Fruit fly (Drosophila melanogaster): ENCODE measurements around the gene Atu.

Atu gene

DNA sequence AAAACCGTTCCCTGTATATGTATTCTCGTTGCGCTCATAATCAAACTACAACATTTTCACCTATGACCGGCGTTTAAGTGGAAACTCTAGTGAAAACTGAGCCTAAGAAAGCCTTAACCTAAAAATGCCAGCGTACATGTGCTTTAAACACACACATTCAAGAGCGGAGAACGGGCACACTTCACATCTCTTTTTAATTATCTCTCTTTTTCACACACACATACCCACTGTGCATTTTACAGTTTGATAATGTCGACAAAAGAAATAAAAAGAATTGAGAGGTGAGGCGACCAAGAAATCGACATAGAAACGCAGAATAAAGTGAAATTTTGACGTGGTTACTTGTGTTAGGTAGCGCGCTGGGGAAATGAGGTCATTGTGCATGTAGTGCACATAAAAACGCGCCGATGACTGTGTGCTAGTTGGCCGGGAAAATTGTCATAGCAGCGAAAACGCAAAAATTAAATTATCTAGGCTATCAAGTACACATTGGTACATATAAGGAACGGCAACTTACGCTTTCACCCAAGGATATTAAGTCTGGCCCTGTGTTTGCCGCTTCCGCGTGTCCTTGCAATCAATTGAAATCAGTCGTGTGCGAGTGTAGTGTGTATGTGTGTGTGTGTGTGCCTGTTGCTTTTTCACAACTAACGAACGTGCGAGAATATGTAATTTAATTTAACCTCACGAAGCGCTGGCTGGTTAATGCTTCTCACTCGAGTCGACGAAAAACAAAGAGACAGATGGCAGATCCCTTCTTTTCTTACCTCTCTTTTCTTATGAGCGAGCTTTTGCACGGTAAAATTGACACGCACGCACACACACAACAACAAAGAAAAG, 13.4 kb upstream of the Atu start:
- peak; percentile 46 for TF ChIP-seq CG17801 (GFP tag; optimal IDR thresholded peaks at IDR 0.05; ENCODE audit: partially characterized antibody)

DNA sequence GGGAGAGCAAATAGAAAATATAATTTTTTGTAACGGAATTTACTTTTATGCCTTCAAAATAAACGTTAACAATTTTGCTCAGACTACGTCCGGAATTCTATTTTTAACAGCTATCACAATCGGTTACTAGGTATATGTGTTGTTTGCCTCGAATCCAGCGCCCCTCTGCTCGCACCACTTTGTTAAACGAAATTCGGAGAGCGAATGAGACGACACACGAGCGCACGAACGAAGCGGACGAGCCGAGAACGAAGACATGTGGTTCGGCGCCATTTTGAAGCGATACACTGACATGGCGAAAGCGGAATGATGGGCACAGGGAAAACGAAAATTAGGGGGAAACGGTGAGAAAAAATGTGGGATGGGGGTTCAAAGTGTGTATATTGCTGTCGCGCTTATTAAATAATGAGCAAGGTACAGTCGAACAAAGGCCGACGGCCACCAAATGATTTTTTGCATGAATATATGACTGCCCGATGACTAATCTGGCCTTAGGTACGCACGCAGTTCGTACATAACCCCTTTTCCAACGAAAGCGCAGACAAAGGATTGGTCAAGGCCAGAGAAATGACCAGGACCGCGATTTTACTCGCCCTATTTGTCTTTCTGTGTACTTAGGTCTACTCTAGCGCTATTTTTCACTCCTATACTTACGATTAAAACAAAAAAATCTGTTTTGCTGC, 12.7 kb upstream of the Atu start:
- peak; percentile 67 for TF ChIP-seq CG17801 (GFP tag; optimal IDR thresholded peaks at IDR 0.05; ENCODE audit: partially characterized antibody)

DNA sequence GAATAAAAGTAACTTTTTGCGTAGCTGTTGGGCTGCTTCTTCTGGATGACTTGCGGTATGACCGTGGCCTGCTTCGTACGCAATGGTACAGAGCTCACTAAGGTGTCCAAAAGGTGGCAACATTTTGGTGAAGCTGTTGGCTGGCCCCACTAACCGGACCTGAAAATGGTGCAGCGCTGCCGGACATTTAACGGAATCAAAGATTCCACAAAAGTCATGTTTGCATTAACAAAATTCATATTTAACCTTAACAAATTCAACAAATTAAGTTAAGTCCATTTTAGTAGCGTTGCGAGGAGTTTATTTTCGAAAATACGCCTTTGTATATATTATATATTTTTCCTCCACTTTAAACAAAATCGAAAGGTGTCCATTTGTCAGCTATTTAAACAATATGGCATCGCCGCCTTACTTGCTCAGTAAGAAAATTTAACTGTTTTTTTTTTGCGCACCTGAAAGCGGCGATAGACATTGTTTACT, 12.1 kb upstream of the Atu start, which contains the start of the genes kra and SecS:
TSS of gene kra (minus strand) at position 93 of the 480 bp plus-strand sequence.
TSS of gene SecS (plus strand) at position 390 of the 480 bp plus-strand sequence.
- TF ChIP-seq CG17801 (GFP tag; optimal IDR thresholded peaks at IDR 0.05; ENCODE audit: partially characterized antibody), result no peak

- TF ChIP-seq CG17801 (GFP tag; optimal IDR thresholded peaks at IDR 0.05; ENCODE audit: partially characterized antibody), result no peak
Measured at dm6 chr3R:5606477-5606876, 6.7 kb upstream of the Atu start, which contains the start of gene asl. asl (minus strand) TSS chr3R:5606543.

DNA sequence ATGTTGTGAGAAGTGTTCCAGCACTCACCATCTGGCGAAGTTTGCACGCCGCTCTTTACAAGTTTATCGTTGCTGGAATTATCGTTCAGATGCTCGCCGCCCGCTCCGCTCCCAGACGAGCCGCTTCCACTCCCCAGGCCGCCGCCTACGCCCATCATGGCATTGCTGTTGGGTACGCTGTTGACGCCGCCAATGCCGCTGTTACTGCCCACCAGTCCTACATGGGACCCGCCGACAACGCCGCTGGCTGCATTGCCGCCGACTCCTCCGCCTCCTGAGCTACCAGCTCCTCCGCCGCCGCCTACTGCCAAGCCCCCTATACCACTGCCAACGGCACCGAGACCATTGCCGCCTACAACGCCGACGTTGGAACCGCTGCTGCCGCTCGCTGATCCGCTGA, 4.7 kb upstream of the Atu start:
- no peak for TF ChIP-seq CG17801 (GFP tag; optimal IDR thresholded peaks at IDR 0.05; ENCODE audit: partially characterized antibody)

- no peak for TF ChIP-seq CG17801 (GFP tag; optimal IDR thresholded peaks at IDR 0.05; ENCODE audit: partially characterized antibody)
Measured at dm6 chr3R:5610656-5611055, 2.5 kb upstream of the Atu start.

dm6 chr3R:5611167-5611566, 2.0 kb upstream of the Atu start:
- TF ChIP-seq CG17801 (GFP tag; optimal IDR thresholded peaks at IDR 0.05; ENCODE audit: partially characterized antibody), result no peak

DNA sequence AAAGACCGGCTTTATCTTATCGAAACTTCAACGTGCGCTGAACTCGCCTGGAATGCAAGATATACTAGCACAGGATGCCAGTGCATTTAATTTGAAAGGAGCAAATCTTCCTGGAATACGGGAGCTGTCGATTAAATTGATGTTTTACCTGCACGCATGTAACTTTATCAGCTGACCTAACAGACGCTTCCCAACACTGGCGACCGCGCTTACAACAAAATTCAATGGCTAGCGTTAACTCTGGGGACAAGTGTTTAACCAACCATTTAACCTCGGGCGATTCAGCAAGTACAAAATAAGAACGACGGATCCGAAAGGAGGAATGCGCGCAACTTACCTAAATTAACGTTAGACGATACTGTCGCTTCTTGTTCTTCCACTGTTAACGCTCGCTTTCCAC, 1.4 kb upstream of the Atu start:
- peak; percentile 4 for TF ChIP-seq CG17801 (GFP tag; optimal IDR thresholded peaks at IDR 0.05; ENCODE audit: partially characterized antibody)

- TF ChIP-seq CG17801 (GFP tag; optimal IDR thresholded peaks at IDR 0.05; ENCODE audit: partially characterized antibody), result no peak
Measured at dm6 chr3R:5612372-5613113, 615 bp upstream of the Atu start, which contains the start of gene Rga. Rga (minus strand) TSS chr3R:5613112.

DNA sequence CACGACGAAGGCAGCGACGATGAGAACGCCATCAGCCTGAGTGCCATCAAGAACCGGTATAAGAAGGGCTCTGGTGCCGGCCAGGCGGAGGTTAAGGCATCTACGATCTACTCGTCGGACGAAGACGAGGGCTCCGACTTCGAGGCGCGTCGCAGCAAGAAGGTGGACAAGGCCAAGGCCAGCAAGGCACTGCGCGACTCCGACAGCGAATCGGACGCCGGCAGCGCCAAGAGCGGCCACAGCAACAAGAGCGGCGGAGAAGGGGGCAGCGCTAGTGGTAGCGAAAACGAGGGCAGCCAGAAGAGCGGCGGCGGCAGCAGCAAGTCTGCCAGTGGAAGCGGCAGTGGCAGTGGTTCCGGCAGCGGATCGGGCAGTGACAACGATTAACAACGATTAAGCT, 2.3 kb downstream of the Atu start:
- no peak for TF ChIP-seq CG17801 (GFP tag; optimal IDR thresholded peaks at IDR 0.05; ENCODE audit: partially characterized antibody)

dm6 chr3R:5617923-5618623, 4.9 kb downstream of the Atu start:
- TF ChIP-seq CG17801 (GFP tag; optimal IDR thresholded peaks at IDR 0.05; ENCODE audit: partially characterized antibody), result no peak

DNA sequence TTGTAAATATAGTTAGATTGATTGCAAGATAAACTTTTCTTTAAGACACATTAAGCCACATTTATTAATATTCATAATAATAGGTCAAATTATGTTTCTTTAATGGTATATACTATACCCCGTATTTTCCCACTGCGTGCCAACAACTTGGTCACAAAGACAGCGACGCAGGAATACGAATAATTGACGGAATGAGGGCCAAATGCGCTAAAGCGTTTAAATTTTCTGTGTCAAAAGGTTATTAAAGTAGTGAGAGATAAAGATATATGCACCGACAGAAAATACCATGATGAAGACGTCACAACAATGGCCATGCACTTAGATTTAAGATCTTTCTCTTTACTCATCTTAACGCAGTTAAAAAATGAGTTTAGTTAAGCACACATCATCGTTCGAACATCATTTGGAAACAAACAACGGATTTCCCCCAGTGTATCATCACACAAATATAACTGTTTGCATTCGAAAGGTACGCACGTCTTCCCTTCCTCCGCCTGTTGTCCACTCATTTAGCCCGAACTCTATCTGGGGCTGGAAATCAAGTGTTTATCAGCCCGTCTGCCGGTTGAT, 7.3 kb downstream of the Atu start:
- TF ChIP-seq CG17801 (GFP tag; optimal IDR thresholded peaks at IDR 0.05; ENCODE audit: partially characterized antibody), result no peak

DNA sequence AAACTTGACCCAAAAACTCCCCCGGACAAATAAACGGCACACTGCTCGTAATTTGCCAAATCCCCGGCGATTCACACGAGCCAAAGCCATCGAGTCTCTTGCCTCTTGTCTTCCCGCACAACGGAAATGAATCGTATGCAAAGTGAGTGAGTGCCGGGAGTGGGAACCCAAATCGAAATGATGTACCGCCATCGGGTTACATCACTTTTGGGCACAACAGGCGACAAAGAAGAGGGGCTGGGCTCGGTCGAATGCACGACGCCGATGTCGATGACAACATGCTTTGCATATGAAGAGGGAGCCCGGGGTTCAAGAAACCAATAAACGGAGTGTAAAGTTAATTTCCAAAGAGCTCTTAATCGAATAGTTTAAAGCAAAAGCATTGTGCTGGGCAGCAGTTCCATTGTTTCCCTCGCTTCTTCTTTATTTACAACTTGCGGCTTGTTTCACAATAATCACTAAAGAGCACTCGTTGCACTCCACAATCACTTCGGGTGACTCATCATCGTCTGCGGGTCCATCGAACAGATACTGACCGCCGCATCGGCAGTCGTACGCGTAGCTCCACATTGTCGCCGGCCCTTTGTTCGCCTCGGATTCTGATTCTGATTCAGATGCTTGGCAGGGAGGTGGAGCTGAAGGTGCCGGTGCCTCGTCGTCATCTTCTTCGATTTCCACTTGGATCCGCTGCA, 8.7 kb downstream of the Atu start:
- TF ChIP-seq CG17801 (GFP tag; optimal IDR thresholded peaks at IDR 0.05; ENCODE audit: partially characterized antibody), result no peak

DNA sequence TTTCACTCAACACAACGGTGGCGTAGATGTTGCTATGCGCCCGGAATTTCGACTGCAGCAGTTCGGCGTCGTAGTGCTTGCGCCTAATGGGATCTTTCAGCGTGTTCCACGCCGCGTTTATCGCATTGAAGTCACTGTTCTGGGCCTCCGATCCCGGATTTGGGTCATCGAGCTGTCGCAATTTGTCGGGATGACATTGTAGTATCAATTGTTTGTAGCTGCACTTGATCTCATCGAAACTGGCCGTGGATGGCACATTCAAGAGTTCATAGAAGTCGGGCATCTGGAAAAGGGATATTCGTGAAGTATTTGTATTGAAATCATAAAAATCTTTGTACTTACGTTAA, 9.2 kb downstream of the Atu start:
- no peak for TF ChIP-seq CG17801 (GFP tag; optimal IDR thresholded peaks at IDR 0.05; ENCODE audit: partially characterized antibody)

Data from ovary, adult (tissue).